Fruit fly (Drosophila melanogaster) whole organism, prepupa: ENCODE data around the gene CG31627.

Source experiments
- Blimp-1 ChIP-seq: fragments of 200-800 bp; sonication (Bioruptor generic); optimal IDR thresholded peaks from 3 replicates; lab custom pipeline; 2017; ENCODE audit warnings: missing biosample characterization, missing genetic modification characterization, mild to moderate bottlenecking, moderate library complexity, missing genetic modification reagents
- CG10631 ChIP-seq: fragments of 200-800 bp; sonication (Bioruptor generic); optimal IDR thresholded peaks from 2 replicates; lab custom pipeline; 2016; ENCODE audit warnings: missing biosample characterization, missing genetic modification characterization
- CG11294 ChIP-seq: fragments of 200-800 bp; sonication (Bioruptor generic); IDR thresholded peaks from 2 replicates; pipeline ENCODE4 v1.3.6; 2022; ENCODE audit warnings: missing biosample characterization, missing genetic modification characterization
- CG11762 ChIP-seq: fragments of 200-800 bp; sonication (Bioruptor generic); optimal IDR thresholded peaks from 3 replicates; lab custom pipeline; 2016; ENCODE audit warnings: missing biosample characterization, missing genetic modification characterization; ENCODE audit not compliant: insufficient read depth
- CG16779 ChIP-seq: fragments of 200-800 bp; sonication (Bioruptor generic); optimal IDR thresholded peaks from 3 replicates; lab custom pipeline; 2017; ENCODE audit warnings: missing biosample characterization, mild to moderate bottlenecking, missing genetic modification characterization
- CG32006 ChIP-seq: fragments of 200-800 bp; sonication (Bioruptor generic); optimal IDR thresholded peaks from 3 replicates; lab custom pipeline; 2017; ENCODE audit warnings: missing biosample characterization, mild to moderate bottlenecking, missing genetic modification characterization
- CG34406 ChIP-seq: fragments of 200-800 bp; sonication (Bioruptor generic); optimal IDR thresholded peaks from 3 replicates; lab custom pipeline; 2016; ENCODE audit warnings: missing biosample characterization, missing genetic modification characterization
- CG3919 ChIP-seq: fragments of 200-800 bp; sonication (Bioruptor generic); optimal IDR thresholded peaks from 3 replicates; lab custom pipeline; 2016; ENCODE audit warnings: missing biosample characterization, missing genetic modification characterization
- CG4318 ChIP-seq: fragments of 200-800 bp; sonication (Bioruptor generic); optimal IDR thresholded peaks from 3 replicates; lab custom pipeline; 2017; ENCODE audit warnings: missing biosample characterization, mild to moderate bottlenecking, missing genetic modification characterization
- CG6163 ChIP-seq: fragments of 200-800 bp; sonication (Bioruptor generic); IDR thresholded peaks from 3 replicates; pipeline ENCODE4 v1.3.6; 2022; ENCODE audit warnings: missing biosample characterization, missing genetic modification characterization
- CG6276 ChIP-seq: fragments of 200-800 bp; sonication (Bioruptor generic); optimal IDR thresholded peaks from 2 replicates; lab custom pipeline; 2017; ENCODE audit warnings: missing biosample characterization, mild to moderate bottlenecking, missing genetic modification characterization
- CG6792 ChIP-seq: fragments of 200-800 bp; sonication (Bioruptor generic); optimal IDR thresholded peaks from 3 replicates; lab custom pipeline; 2016; ENCODE audit warnings: missing biosample characterization, missing genetic modification characterization
- CG6808 ChIP-seq: fragments of 200-800 bp; sonication (Bioruptor generic); optimal IDR thresholded peaks from 3 replicates; lab custom pipeline; 2017; ENCODE audit warnings: missing biosample characterization, missing genetic modification characterization, mild to moderate bottlenecking, moderate library complexity, missing genetic modification reagents
- CG6854 ChIP-seq: fragments of 200-800 bp; sonication (Bioruptor generic); optimal IDR thresholded peaks from 2 replicates; lab custom pipeline; 2017; ENCODE audit warnings: missing biosample characterization, mild to moderate bottlenecking, missing genetic modification characterization
- CG7368 ChIP-seq: fragments of 200-800 bp; sonication (Bioruptor generic); optimal IDR thresholded peaks from 3 replicates; lab custom pipeline; 2016; ENCODE audit warnings: missing biosample characterization, missing genetic modification characterization
- CG8319 ChIP-seq: fragments of 200-800 bp; sonication (Bioruptor generic); optimal IDR thresholded peaks from 3 replicates; lab custom pipeline; 2016; ENCODE audit warnings: missing biosample characterization, missing genetic modification characterization
- CG8632 ChIP-seq: fragments of 200-800 bp; sonication (Bioruptor generic); optimal IDR thresholded peaks from 3 replicates; lab custom pipeline; 2016; ENCODE audit warnings: missing biosample characterization, missing genetic modification characterization
- Eip75B ChIP-seq: fragments of 200-800 bp; sonication (Bioruptor generic); optimal IDR thresholded peaks from 3 replicates; lab custom pipeline; 2016; ENCODE audit warnings: missing biosample characterization, missing genetic modification characterization
- Eip78C ChIP-seq: fragments of 200-800 bp; sonication (Bioruptor generic); peaks from one replicate; lab custom pipeline; 2016; ENCODE audit warnings: missing biosample characterization, missing genetic modification characterization
- Eip93F ChIP-seq: fragments of 200-800 bp; sonication (Bioruptor generic); optimal IDR thresholded peaks from 2 replicates; lab custom pipeline; 2016; ENCODE audit warnings: missing biosample characterization, mild to moderate bottlenecking, missing genetic modification characterization
- Ets21C ChIP-seq: fragments of 200-800 bp; sonication (Bioruptor generic); optimal IDR thresholded peaks from 3 replicates; lab custom pipeline; 2016; ENCODE audit warnings: missing biosample characterization, missing genetic modification characterization
- Ets96B ChIP-seq: fragments of 200-800 bp; optimal IDR thresholded peaks from 2 replicates; lab custom pipeline; 2019; ENCODE audit warnings: missing biosample characterization, mild to moderate bottlenecking, missing genetic modification characterization, moderate library complexity
- Met ChIP-seq: fragments of 200-800 bp; sonication (Bioruptor generic); optimal IDR thresholded peaks from 3 replicates; lab custom pipeline; 2016; ENCODE audit warnings: missing biosample characterization, missing genetic modification characterization
- OdsH ChIP-seq: fragments of 200-800 bp; sonication (Bioruptor generic); optimal IDR thresholded peaks from 3 replicates; lab custom pipeline; 2016; ENCODE audit warnings: missing biosample characterization, missing genetic modification characterization
- Sox102F ChIP-seq: fragments of 200-800 bp; sonication (Bioruptor generic); optimal IDR thresholded peaks from 2 replicates; lab custom pipeline; 2016; ENCODE audit warnings: missing biosample characterization, mild to moderate bottlenecking, missing genetic modification characterization
- Sox14 ChIP-seq: fragments of 200-800 bp; sonication (Bioruptor generic); optimal IDR thresholded peaks from 3 replicates; lab custom pipeline; 2016; ENCODE audit warnings: missing biosample characterization, missing genetic modification characterization
- acj6 ChIP-seq: fragments of 200-800 bp; sonication (Bioruptor generic); optimal IDR thresholded peaks from 3 replicates; lab custom pipeline; 2016; ENCODE audit warnings: missing biosample characterization, missing genetic modification characterization
- cyc ChIP-seq: fragments of 200-800 bp; sonication (Bioruptor generic); optimal IDR thresholded peaks from 3 replicates; lab custom pipeline; 2016; ENCODE audit warnings: missing biosample characterization, missing genetic modification characterization
- dac ChIP-seq: fragments of 200-800 bp; sonication (Bioruptor generic); optimal IDR thresholded peaks from 2 replicates; lab custom pipeline; 2017; ENCODE audit warnings: missing biosample characterization, mild to moderate bottlenecking, missing genetic modification characterization
- fd59A ChIP-seq: fragments of 200-800 bp; sonication (Bioruptor generic); optimal IDR thresholded peaks from 2 replicates; lab custom pipeline; 2017; ENCODE audit warnings: missing biosample characterization, mild to moderate bottlenecking, missing genetic modification characterization, missing genetic modification reagents
- fd85E ChIP-seq: fragments of 200-800 bp; sonication (Bioruptor generic); optimal IDR thresholded peaks from 3 replicates; lab custom pipeline; 2016; ENCODE audit warnings: missing biosample characterization, missing genetic modification characterization
- fkh ChIP-seq: fragments of 200-800 bp; sonication (Bioruptor generic); optimal IDR thresholded peaks from 3 replicates; lab custom pipeline; 2017; ENCODE audit warnings: missing biosample characterization, mild to moderate bottlenecking, missing genetic modification characterization, moderate library complexity
- pdm3 ChIP-seq: fragments of 200-800 bp; sonication (Bioruptor generic); optimal IDR thresholded peaks from 3 replicates; lab custom pipeline; 2016; ENCODE audit warnings: missing biosample characterization, missing genetic modification characterization
- svp ChIP-seq: fragments of 200-800 bp; sonication (Bioruptor generic); peaks from one replicate; lab custom pipeline; 2016; ENCODE audit warnings: missing biosample characterization, missing genetic modification characterization
- vri ChIP-seq: fragments of 200-800 bp; sonication (Bioruptor generic); optimal IDR thresholded peaks from 3 replicates; lab custom pipeline; 2016; ENCODE audit warnings: missing biosample characterization, mild to moderate bottlenecking, missing genetic modification characterization

The CG31627 gene

DNA sequence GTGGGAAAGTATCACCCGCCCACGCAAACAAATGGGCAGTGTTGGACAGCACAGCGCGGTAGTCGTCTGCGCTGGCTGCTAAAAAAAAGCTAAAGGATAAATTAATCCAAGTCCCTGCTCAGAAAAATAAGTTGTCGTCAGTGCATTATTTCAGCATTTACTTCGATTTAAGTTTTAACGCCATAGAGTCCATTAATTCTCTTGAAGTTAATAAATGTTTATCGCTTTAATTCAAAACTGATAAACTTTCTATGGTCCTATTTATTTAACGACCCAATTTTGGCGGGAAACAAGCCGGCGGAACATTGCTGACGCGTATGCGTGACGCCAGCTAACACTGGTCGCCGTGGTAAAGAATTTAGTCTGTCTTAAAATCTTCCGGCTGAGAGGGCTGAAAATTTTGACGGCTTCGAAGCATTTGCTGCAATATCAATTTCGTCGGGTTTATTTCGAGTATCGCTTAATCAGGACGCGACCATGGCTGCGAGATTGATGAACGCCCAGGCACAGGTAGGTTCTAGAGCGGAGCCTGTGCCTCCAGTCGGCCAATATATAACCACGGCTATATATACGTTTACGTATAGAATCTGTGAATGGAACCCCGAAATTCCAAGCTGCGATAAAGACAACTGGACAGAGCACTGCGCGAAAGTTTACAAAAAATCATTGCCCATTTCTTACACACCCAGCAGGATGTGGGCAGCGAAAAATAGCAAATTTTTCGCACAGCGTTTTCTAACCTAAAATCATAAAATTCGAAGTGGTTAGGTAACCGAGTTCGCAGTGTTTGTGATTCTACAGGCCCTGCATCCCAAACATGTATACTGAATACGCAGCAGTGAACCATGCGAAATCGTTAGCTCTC is 4.5 kb upstream of the CG31627 start, which contains the start of the genes mAcon1, CG43345 and CG43346 (continued):
- TF ChIP-seq CG4318 (GFP tag; lab: Kevin White, UChicago), result no peak
- TF ChIP-seq CG11762 (GFP tag; lab: Kevin White, UChicago), result peak; percentile 69
- no peak for TF ChIP-seq CG3919 (GFP tag; lab: Kevin White, UChicago)
- no peak for TF ChIP-seq Ets21C (GFP tag; lab: Kevin White, UChicago)
- no peak for TF ChIP-seq CG32006
- peak; percentile 84 for TF ChIP-seq OdsH (GFP tag; lab: Kevin White, UChicago)
- no peak for TF ChIP-seq CG6276
- peak; percentile 70 for TF ChIP-seq fd59A (GFP tag; lab: Kevin White, UChicago)
- TF ChIP-seq CG6808 (GFP tag; lab: Kevin White, UChicago), result no peak
- peak; percentile 16; the same call in 1 of the 2 replicates for TF ChIP-seq CG11294 (GFP tag; lab: Robert Waterston, UW)
- peak; percentile 93 for TF ChIP-seq Eip78C
- TF ChIP-seq CG7368, result no peak
- peak; percentile 87 for TF ChIP-seq cyc (GFP tag; lab: Kevin White, UChicago)
- TF ChIP-seq Eip93F (GFP tag; lab: Kevin White, UChicago), result no peak
- no peak for TF ChIP-seq pdm3
- TF ChIP-seq CG6163 (GFP tag; lab: Robert Waterston, UW), result peak; percentile 45; the same call in 1 of the 3 replicates
- peak; percentile 43 for TF ChIP-seq dac (GFP tag; lab: Kevin White, UChicago)
- TF ChIP-seq CG34406 (GFP tag; lab: Kevin White, UChicago), result peak; percentile 72
- TF ChIP-seq fd85E (GFP tag; lab: Kevin White, UChicago), result peak; percentile 47
- peak; percentile 79 for TF ChIP-seq CG6792 (GFP tag; lab: Kevin White, UChicago)
- TF ChIP-seq Eip75B (GFP tag; lab: Kevin White, UChicago), result peak; percentile 83
- TF ChIP-seq fkh (GFP tag; lab: Kevin White, UChicago), result peak; percentile 89
- no peak for TF ChIP-seq CG16779 (tag; lab: Kevin White, UChicago)
- TF ChIP-seq Sox14 (GFP tag; lab: Kevin White, UChicago), result peak; percentile 83

DNA sequence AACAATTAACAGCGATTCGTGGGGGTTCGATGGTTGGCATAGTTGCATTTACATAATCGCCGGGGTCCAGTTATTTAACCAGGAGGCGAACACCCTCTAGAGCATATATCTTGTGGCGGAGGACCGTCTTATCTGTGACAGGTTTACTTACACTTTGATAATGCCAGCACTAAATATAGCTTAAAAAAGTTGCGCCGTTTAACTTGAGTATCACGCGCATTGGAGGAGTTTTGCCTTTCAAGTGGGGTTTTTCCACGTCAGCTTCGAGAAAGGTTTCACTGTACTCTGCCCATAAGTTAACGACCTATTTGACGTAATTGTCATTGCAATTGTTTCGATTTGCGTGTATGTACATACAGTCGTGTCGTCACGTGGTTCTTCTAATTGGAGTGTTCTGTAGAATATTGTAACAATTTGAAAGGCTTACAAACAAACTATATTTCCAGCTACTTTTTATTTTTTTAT is 3.8 kb upstream of the CG31627 start:
- TF ChIP-seq CG4318 (GFP tag; lab: Kevin White, UChicago), result no peak
- peak; percentile 71 for TF ChIP-seq vri (GFP tag; lab: Kevin White, UChicago)
- TF ChIP-seq CG11294 (GFP tag; lab: Robert Waterston, UW), result no peak

dm6 chr2L:21169863-21170262 is 3.2 kb upstream of the CG31627 start:
- peak; percentile 69 for TF ChIP-seq svp (GFP tag; lab: Kevin White, UChicago)
- no peak for TF ChIP-seq CG6854 (GFP tag; lab: Kevin White, UChicago)
- TF ChIP-seq, all 60 proteins: peak for 1

dm6 chr2L:21178436-21179216 is 5.6 kb downstream of the CG31627 start:
- TF ChIP-seq fd59A (GFP tag; lab: Kevin White, UChicago), result no peak
- no peak for TF ChIP-seq CG11294 (GFP tag; lab: Robert Waterston, UW)
- no peak for TF ChIP-seq Met (GFP tag; lab: Kevin White, UChicago)
- TF ChIP-seq vri (GFP tag; lab: Kevin White, UChicago), result peak; percentile 81
- peak; percentile 100 for TF ChIP-seq svp (GFP tag; lab: Kevin White, UChicago)
- TF ChIP-seq Blimp-1 (GFP tag; lab: Kevin White, UChicago), result no peak

dm6 chr2L:21179217-21179520 is 6.1 kb downstream of the CG31627 start:
- no peak for TF ChIP-seq Sox102F (GFP tag; lab: Kevin White, UChicago)
- no peak for TF ChIP-seq Blimp-1 (GFP tag; lab: Kevin White, UChicago)
- no peak for TF ChIP-seq vri (GFP tag; lab: Kevin White, UChicago)
- no peak for TF ChIP-seq Eip93F (GFP tag; lab: Kevin White, UChicago)
- no peak for TF ChIP-seq CG8632
- no peak for TF ChIP-seq CG16779 (tag; lab: Kevin White, UChicago)
- TF ChIP-seq CG10631 (GFP tag; lab: Kevin White, UChicago), result no peak
- no peak for TF ChIP-seq CG7368
- no peak for TF ChIP-seq Ets96B (tag; lab: Kevin White, UChicago)
- TF ChIP-seq acj6 (GFP tag; lab: Kevin White, UChicago), result no peak
- TF ChIP-seq CG8319 (GFP tag; lab: Kevin White, UChicago), result no peak
- no peak for TF ChIP-seq fd59A (GFP tag; lab: Kevin White, UChicago)
